Worm (Caenorhabditis elegans) whole organism, midembryonic: ENCODE data around the gene twk-48.

Source experiments
- T22C8.4 ChIP-seq: fragments of 200-800 bp; sonication (Bioruptor generic); IDR thresholded peaks from 2 replicates; pipeline ENCODE4 v1.3.6; 2022; ENCODE audit warnings: missing genetic modification characterization, missing compliant biosample characterization
- cog-1 ChIP-seq: sonication (generic microtip); optimal IDR thresholded peaks from 2 replicates; lab custom pipeline; 2016; ENCODE audit warnings: missing genetic modification characterization, missing compliant biosample characterization
- flt-1 ChIP-seq: fragments of 200-800 bp; sonication (Bioruptor generic); IDR thresholded peaks from 2 replicates; pipeline ENCODE4 v1.3.6; 2022; ENCODE audit warnings: missing genetic modification characterization, missing compliant biosample characterization
- klf-2 ChIP-seq: fragments of 200-800 bp; sonication (Bioruptor generic); conservative IDR thresholded peaks from 2 replicates; pipeline ENCODE4 v1.3.6; 2022; ENCODE audit warnings: missing genetic modification reagents, missing genetic modification characterization, missing compliant biosample characterization
- med-1 ChIP-seq: sonication (generic microtip); optimal IDR thresholded peaks from 2 replicates; lab custom pipeline; 2017; ENCODE audit warnings: missing genetic modification characterization, mild to moderate bottlenecking, missing compliant biosample characterization, antibody characterized with exemption, missing genetic modification reagents; ENCODE audit not compliant: insufficient read depth
- ref-1 ChIP-seq: fragments of 200-800 bp; sonication (Bioruptor generic); conservative IDR thresholded peaks from 2 replicates; pipeline ENCODE4 v1.3.6; 2022; ENCODE audit warnings: missing genetic modification reagents, missing genetic modification characterization, missing compliant biosample characterization
- tab-1 ChIP-seq: fragments of 200-800 bp; sonication (Bioruptor generic); IDR thresholded peaks from 2 replicates; pipeline ENCODE4 v1.3.6; 2022; ENCODE audit warnings: missing genetic modification characterization, missing compliant biosample characterization
- ztf-23 ChIP-seq: fragments of 200-800 bp; sonication (Bioruptor generic); IDR thresholded peaks from 2 replicates; pipeline ENCODE4 v1.3.6; 2022; ENCODE audit warnings: missing genetic modification reagents, missing genetic modification characterization, missing compliant biosample characterization
- ztf-29 ChIP-seq: fragments of 200-800 bp; sonication (Bioruptor generic); IDR thresholded peaks from 2 replicates; pipeline ENCODE4 v1.3.6; 2022; ENCODE audit warnings: missing genetic modification reagents, missing genetic modification characterization, missing compliant biosample characterization

Gene twk-48

DNA sequence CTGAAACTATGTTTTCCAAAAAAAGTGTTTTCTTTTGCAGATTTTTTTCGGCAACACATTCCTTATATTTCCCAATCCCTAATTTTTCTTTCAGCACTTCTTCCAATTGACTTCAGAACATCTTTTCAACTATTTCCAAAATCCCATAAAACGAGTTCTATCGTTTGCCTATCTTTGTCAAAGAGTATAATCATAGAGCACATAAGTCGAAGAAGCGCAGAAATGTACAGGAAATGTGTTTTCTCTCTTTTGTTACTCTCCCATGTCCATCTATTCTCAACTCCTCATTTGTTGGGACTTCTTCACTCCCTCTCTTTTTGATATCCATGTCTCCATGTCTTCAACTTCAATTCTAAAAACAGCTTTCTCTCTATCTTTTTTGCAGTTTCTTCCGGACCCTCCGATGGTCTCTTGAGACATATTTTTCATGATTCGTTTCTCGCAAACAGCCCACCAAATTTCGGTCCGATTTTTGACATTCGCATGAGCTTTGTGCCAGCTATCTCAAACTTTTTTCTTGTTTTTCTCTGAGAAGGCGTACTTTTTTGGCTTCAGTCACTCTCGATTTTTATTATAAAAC, at the start of gene twk-48:
twk-48 (plus strand) TSS at position 530 of the 580 bp plus-strand sequence.
- no peak for TF ChIP-seq cog-1 (tag; lab: Kevin White, UChicago)
- TF ChIP-seq ref-1 (GFP tag; lab: Robert Waterston, UW) = no peak
- TF ChIP-seq med-1 = no peak
- TF ChIP-seq klf-2 (GFP tag; lab: Robert Waterston, UW) = no peak
- no peak for TF ChIP-seq flt-1 (GFP tag; lab: Robert Waterston, UW)
- no peak for TF ChIP-seq ztf-29 (GFP tag; lab: Robert Waterston, UW)
- TF ChIP-seq tab-1 (GFP tag; lab: Robert Waterston, UW) = no peak
- no peak for TF ChIP-seq T22C8.4 (GFP tag; lab: Robert Waterston, UW)
- TF ChIP-seq ztf-23 = no peak

ce11 chrIII:9813146-9813545, 47.4 kb upstream of the twk-48 start, which contains the start of gene ZK632.14:
ZK632.14 (plus strand) TSS chrIII:9813446.
- TF ChIP-seq med-1 (no peak), flt-1 (GFP tag; lab: Robert Waterston, UW) (no peak), tab-1 (GFP tag; lab: Robert Waterston, UW) (no peak), ref-1 (GFP tag; lab: Robert Waterston, UW) (no peak)

DNA sequence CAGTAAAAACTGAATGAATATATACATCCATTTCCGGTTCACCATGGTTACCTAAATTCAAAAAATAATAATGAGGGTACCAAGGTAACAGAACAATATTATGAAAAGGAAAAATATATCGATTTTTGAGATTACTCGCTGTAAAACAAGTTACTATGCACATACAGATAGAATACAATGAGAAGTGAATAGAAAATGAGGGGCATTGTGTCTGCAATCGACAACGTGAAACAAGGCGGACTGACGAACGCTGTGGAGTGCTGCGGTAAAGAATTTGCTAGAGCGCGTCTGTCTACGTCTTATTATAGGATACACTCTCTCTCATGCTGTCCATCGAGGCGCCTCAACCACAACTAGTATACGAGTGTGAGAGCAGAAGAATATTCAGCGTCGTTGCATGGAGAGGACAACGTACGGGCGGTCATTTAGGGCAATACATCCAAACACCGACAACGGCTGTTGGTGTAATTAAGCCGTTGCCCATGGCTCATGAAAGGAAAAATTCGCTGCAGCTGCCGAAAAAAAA, 43.4 kb upstream of the twk-48 start, which contains the start of gene cnx-1:
cnx-1 (minus strand) TSS at position 51 of the 526 bp plus-strand sequence.
- no peak for TF ChIP-seq ref-1 (GFP tag; lab: Robert Waterston, UW)
- peak; percentile 42; the same call in 1 of the 2 replicates for TF ChIP-seq flt-1 (GFP tag; lab: Robert Waterston, UW)
- peak; percentile 68; the same call in 1 of the 2 replicates for TF ChIP-seq tab-1 (GFP tag; lab: Robert Waterston, UW)
- no peak for TF ChIP-seq cog-1 (tag; lab: Kevin White, UChicago)

- no peak for TF ChIP-seq ztf-23
- TF ChIP-seq med-1 = no peak
- TF ChIP-seq klf-2 (GFP tag; lab: Robert Waterston, UW) = no peak
- TF ChIP-seq ref-1 (GFP tag; lab: Robert Waterston, UW) = no peak
- TF ChIP-seq T22C8.4 (GFP tag; lab: Robert Waterston, UW) = no peak
Measured at ce11 chrIII:9817894-9818293, 42.6 kb upstream of the twk-48 start.

DNA sequence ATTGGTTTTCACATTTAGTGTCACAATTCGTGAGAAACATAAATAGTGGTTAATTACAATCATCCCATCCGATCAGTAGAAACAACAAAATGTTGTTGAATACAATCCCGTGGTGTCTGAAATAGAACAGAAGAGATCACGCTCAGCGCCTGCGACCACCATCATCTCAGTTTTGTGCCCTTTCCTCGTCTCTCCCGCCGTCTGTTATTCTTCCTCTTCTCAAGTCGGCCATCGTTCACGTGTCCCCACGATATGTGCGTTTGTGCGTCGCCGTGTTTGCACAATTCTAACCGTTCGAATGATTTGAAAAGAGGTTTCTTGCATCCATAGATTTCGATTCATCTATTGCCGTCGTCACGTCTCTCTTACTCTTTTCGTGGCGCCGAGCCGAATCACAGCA, 41.8 kb upstream of the twk-48 start, which contains the start of gene panl-3:
panl-3 (plus strand) TSS at position 294 of the 400 bp plus-strand sequence.
- TF ChIP-seq tab-1 (GFP tag; lab: Robert Waterston, UW) (no peak), flt-1 (GFP tag; lab: Robert Waterston, UW) (no peak), ztf-23 (peak; percentile 70; the same call in 1 of the 2 replicates), ztf-29 (GFP tag; lab: Robert Waterston, UW) (no peak)

- TF ChIP-seq tab-1 (GFP tag; lab: Robert Waterston, UW) = no peak
- TF ChIP-seq med-1 = no peak
- TF ChIP-seq klf-2 (GFP tag; lab: Robert Waterston, UW) = no peak
- TF ChIP-seq cog-1 (tag; lab: Kevin White, UChicago) = no peak
- no peak for TF ChIP-seq flt-1 (GFP tag; lab: Robert Waterston, UW)
- no peak for TF ChIP-seq T22C8.4 (GFP tag; lab: Robert Waterston, UW)
- no peak for TF ChIP-seq ztf-29 (GFP tag; lab: Robert Waterston, UW)
- TF ChIP-seq ref-1 (GFP tag; lab: Robert Waterston, UW) = no peak
- TF ChIP-seq ztf-23 = no peak
Measured at ce11 chrIII:9822942-9823341, 37.6 kb upstream of the twk-48 start, which contains the start of gene arl-5. arl-5 (plus strand) TSS chrIII:9823242.

ce11 chrIII:9823748-9824147, 36.8 kb upstream of the twk-48 start:
- TF ChIP-seq tab-1 (GFP tag; lab: Robert Waterston, UW) (no peak), T22C8.4 (GFP tag; lab: Robert Waterston, UW) (no peak)

ce11 chrIII:9824330-9824934, 36.1 kb upstream of the twk-48 start, which contains the start of gene lin-52:
lin-52 (minus strand) TSS chrIII:9824750.
- TF ChIP-seq med-1 = no peak
- no peak for TF ChIP-seq klf-2 (GFP tag; lab: Robert Waterston, UW)

DNA sequence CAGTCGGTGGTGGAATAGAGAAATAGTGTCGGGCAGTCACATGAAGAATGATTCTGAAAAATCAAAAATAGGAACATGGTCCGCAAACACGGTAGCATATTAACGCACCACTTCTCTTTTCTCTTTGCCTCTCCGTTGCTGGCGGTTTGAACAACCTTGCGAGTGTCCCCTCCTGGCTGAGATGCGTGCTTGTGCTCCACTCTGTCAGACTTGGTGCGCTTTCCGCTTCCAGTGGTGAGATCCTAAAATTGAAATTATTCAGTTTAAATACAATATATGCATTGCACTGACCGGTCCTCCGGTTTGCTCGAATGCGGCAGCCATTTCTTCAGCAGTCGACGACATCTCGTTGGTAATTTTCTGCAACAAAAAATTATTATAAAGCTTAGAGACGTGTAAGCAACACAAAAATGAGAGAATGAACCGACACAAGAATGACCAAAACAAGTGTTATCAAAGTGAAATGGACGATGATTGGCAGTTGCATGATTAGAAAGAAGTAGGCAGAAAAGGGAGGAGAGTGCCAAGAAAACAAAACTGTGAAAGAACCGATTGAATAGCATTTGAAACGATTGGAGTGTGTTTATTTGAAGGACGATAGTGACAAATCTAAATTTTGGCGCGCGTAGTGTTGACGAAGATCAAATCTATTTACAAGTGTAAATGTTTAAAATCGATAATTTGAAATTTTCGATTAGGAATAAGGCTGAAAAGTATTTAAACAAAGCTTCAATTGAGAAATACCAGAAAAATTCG, 35.3 kb upstream of the twk-48 start, which contains the start of gene ZK632.9:
ZK632.9 (minus strand) TSS at position 360 of the 756 bp plus-strand sequence.
- no peak for TF ChIP-seq flt-1 (GFP tag; lab: Robert Waterston, UW)
- TF ChIP-seq ztf-29 (GFP tag; lab: Robert Waterston, UW) = 0 out of 2 replicates have a peak, but pooled peaks have one; percentile 38
- no peak for TF ChIP-seq T22C8.4 (GFP tag; lab: Robert Waterston, UW)

DNA sequence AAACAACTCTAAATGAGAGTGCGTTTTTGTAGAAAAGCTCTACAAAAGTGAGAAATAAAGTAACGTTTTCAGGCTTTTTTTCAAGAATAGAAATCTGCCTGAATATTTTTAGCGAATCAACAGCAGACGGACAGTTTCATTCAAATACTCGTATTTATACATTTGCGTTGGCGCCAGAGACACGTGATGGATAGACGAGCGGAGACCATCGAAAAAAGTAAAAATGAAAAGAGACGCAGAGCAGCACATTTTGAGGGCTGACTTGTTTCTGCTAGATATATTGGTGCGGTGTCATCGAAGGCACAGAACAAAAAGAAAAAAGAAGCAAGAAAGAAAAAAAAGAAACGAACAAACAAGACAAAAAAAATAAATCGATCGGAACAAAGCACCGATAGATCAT, 34.5 kb upstream of the twk-48 start:
- no peak for TF ChIP-seq ztf-29 (GFP tag; lab: Robert Waterston, UW)
- TF ChIP-seq ref-1 (GFP tag; lab: Robert Waterston, UW) = no peak
- TF ChIP-seq flt-1 (GFP tag; lab: Robert Waterston, UW) = no peak
- no peak for TF ChIP-seq tab-1 (GFP tag; lab: Robert Waterston, UW)
